Worm (Caenorhabditis elegans): Measurements from ENCODE around the gene F35C11.2.

Gene F35C11.2

DNA sequence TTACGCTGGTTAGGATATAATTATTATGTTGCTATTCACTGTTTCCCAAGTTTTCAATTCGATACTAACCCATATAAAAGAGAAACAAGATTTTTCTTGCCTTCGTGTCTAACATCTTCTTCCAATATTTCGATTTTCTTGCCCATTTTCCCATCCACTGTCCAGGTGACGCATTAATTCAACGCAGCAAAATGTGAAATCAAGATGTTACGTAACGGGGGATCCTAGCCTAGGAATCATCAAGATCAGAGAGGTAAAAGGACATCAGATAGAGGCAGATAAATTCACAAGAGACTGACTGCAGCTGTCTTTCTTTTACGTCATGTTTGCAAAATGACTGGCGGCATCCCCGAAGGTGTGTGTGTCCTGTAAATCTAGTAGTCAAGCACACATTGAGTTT, 24.0 kb downstream of the F35C11.2 start:
- TF ChIP-seq blmp-1 (tag; optimal IDR thresholded peaks at IDR 0.05) (peak; percentile 85), nhr-85 (tag) (peak; percentile 6), elt-3 (tag; optimal IDR thresholded peaks at IDR 0.05) (peak in 1 of 6 experiments; percentile 4), mep-1 (tag; optimal IDR thresholded peaks at IDR 0.05) (no peak), lin-14 (GFP tag; optimal IDR thresholded peaks at IDR 0.05) (peak; percentile 23)

DNA sequence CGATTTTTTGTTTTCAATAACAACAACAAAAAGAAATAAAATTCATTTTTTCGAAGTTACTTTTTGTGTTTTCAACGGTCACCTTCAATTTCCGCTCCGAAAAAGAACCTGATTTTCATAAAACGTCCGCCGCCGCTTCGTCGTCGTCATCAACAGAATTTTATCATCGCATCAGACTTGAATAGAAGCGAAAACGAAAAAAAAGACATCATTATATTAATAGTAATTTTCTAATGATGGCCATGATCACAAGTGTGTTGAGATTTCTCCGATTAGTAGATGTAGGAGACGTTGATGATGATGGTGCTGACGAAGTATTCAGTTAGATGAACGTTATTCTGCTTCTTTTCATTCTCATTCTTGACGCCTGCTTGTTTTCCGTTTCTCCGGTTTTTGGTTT, 24.7 kb downstream of the F35C11.2 start:
- TF ChIP-seq lin-35 (GFP tag; optimal IDR thresholded peaks at IDR 0.05) (no peak), ztf-4 (tag; optimal IDR thresholded peaks at IDR 0.05) (no peak), ceh-8 (GFP tag; optimal IDR thresholded peaks at IDR 0.05) (peak; percentile 31), elt-3 (tag; optimal IDR thresholded peaks at IDR 0.05) (peak in 1 of 6 experiments; percentile 14), blmp-1 (tag; optimal IDR thresholded peaks at IDR 0.05) (peak; percentile 78)

DNA sequence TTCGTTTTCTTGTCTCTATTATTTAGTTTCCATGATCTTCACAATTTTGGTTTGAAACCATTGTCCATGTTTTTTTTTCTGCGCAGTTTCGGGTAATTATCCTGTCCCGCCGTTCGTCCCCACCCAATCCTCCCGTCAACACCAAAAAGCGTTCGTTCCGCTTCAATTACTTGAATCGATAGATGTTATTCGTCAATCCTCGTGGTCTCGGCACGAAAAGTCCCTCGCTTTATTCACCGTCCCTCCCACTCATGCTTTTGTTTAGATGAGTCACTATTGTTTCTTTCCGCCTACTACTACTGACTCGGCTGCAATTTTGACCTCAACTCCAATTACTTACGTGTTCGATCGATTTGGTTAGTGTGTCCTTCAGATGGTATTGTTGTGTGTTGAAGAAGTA, 25.2 kb downstream of the F35C11.2 start:
- TF ChIP-seq nhr-85 (tag) (peak; percentile 41), tlp-1 (tag; optimal IDR thresholded peaks at IDR 0.05) (no peak), C04F5.9 (tag; optimal IDR thresholded peaks at IDR 0.05) (no peak), nhr-12 (tag; optimal IDR thresholded peaks at IDR 0.05) (no peak), ceh-8 (GFP tag; optimal IDR thresholded peaks at IDR 0.05) (no peak), elt-3 (tag; optimal IDR thresholded peaks at IDR 0.05) (no peak), ceh-88 (GFP tag; IDR thresholded peaks at IDR 0.05) (no peak)

DNA sequence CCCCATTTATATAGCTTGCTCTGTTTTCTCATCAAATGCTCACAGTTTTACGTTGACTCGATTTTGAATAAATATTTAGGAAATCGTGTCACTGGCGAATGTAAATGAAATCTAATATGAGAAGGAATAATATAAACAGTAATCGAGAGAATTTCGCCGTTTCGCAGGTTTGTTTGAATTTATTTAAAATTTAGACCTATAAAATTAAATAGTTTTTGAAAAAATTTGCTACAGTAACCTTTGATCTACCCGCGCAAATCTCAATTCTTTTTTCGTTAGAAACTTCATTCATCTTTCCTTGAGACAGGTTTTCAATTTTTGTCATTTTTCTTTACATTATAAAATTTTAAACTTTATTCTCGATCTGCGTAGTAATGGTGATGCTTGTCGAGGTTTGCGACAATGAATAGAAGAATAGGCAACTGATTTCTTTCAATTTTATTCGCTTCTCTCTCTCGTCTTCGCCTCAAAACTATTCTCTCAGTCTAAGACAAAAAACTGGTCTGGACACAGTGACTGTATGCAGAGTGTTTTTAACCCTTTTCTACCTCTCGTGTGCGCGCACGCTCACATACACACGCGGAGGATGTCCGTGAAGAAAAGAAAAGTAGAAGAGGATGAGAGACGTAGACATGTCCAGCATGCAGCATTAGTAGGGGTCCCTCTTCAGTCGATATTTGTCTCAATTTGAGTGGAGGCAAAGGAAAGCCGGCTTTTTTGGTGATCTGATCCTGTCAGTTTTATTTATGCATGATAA, 26.1 kb downstream of the F35C11.2 start, which contains the start of gene dab-1:
Gene dab-1, plus strand, starts transcription at position 78 of the 757 bp plus-strand sequence.
- TF ChIP-seq tbx-2 (tag; optimal IDR thresholded peaks at IDR 0.05) (peak; percentile 0), dsc-1 (tag; optimal IDR thresholded peaks at IDR 0.05) (no peak), nhr-71 (tag; optimal IDR thresholded peaks at IDR 0.05) (peak; percentile 34), sox-4 (tag; optimal IDR thresholded peaks at IDR 0.05) (no peak), mep-1 (tag; optimal IDR thresholded peaks at IDR 0.05) (peak; percentile 55), hpl-2 (GFP tag; optimal IDR thresholded peaks at IDR 0.05) (no peak), nhr-20 (tag; optimal IDR thresholded peaks at IDR 0.05) (peak; percentile 37), lin-35 (GFP tag; optimal IDR thresholded peaks at IDR 0.05) (peak in 1 of 2 experiments; percentile 58), lin-14 (GFP tag; optimal IDR thresholded peaks at IDR 0.05) (peak; percentile 73), C16A3.4 (tag; optimal IDR thresholded peaks at IDR 0.05) (no peak), rnt-1 (tag; optimal IDR thresholded peaks at IDR 0.05) (peak; percentile 12), snu-23 (GFP tag; optimal IDR thresholded peaks at IDR 0.05) (peak; percentile 46), efl-1 (optimal IDR thresholded peaks at IDR 0.05) (peak; percentile 4 to 11), efl-1 (GFP tag; optimal IDR thresholded peaks at IDR 0.05 in 1 of 2) (peak in 1 of 2 experiments; percentile 69), nhr-28 (tag; optimal IDR thresholded peaks at IDR 0.05) (no peak), lin-15B (tag; optimal IDR thresholded peaks at IDR 0.05) (no peak), ceh-82 (tag; optimal IDR thresholded peaks at IDR 0.05) (peak in 1 of 3 experiments; percentile 30), swsn-7 (tag; optimal IDR thresholded peaks at IDR 0.05) (no peak), nhr-47 (tag; optimal IDR thresholded peaks at IDR 0.05) (no peak), egl-13 (tag; optimal IDR thresholded peaks at IDR 0.05) (no peak), lsy-2 (tag; optimal IDR thresholded peaks at IDR 0.05) (peak in 1 of 2 experiments; percentile 51), fkh-10 (GFP tag; optimal IDR thresholded peaks at IDR 0.05) (no peak), ztf-11 (tag; optimal IDR thresholded peaks at IDR 0.05) (no peak), nhr-11 (tag; optimal IDR thresholded peaks at IDR 0.05) (no peak), nhr-85 (tag) (peak; percentile 83), blmp-1 (tag; optimal IDR thresholded peaks at IDR 0.05) (peak; percentile 91), elt-3 (tag; optimal IDR thresholded peaks at IDR 0.05) (peak in 4 of 6 experiments; percentile 3 to 55 (median 18)), mdl-1 (tag; optimal IDR thresholded peaks at IDR 0.05) (peak in 1 of 2 experiments; percentile 73), ceh-8 (GFP tag; optimal IDR thresholded peaks at IDR 0.05) (no peak)
